Fruit fly (Drosophila melanogaster): ENCODE measurements around the gene rsh.

rsh gene

DNA sequence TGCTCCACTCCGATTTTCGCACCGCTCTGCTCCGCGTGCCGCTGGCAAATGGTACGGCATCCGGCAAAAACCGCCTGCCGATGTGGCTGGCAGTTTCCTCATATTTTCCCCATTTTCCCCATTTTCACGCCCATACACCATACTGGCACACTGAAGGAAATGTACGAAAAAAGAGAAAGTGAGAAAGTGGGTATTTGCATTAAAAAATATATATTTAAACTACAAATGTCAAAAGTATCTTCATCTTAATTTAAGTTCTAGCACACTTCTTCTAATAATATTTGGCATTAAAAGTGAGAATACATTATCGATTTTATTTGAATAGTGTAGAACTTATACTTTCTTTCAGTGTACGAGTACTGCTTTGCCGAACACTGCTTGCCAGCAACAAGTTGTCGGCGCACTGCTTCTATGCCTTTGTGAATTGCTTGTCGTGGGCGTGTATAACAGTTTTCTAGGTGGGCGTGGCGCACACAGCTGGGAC is 31.0 kb upstream of the rsh start, which contains the start of gene hec:
TSS of gene hec (minus strand) at position 51 of the 484 bp plus-strand sequence.
- TF ChIP-seq fru (GFP tag; optimal IDR thresholded peaks at IDR 0.05) (no peak), usp (GFP tag; optimal IDR thresholded peaks at IDR 0.05) (no peak)

DNA sequence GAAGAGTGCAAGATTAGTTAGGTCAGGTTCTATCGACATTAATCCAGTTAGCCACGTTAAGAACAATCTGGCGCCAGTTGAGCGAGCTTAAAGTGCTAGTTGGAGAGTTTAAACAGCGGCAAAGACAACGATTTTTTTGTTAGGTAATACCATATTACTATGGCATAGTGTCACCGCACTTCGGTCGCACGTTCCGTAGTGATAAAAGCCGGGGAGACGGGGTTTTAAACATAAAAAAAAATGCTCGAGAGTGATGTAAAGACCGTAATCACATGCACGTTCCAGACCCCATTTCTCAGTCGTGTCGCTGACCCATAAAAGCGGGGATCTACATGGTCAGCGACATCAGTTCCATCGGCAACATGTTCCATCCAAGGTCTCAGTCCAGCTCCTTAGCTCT is 29.5 kb upstream of the rsh start, which contains the start of gene CG32642:
TSS of gene CG32642 (plus strand) at position 301 of the 400 bp plus-strand sequence.
- TF ChIP-seq HLH106 (tag; optimal IDR thresholded peaks at IDR 0.05) (no peak), dmrt93B (GFP tag; optimal IDR thresholded peaks at IDR 0.05) (no peak), rgr (GFP tag; optimal IDR thresholded peaks at IDR 0.05) (no peak), Abd-B (GFP tag; optimal IDR thresholded peaks at IDR 0.05) (no peak), Rel (GFP tag; optimal IDR thresholded peaks at IDR 0.05) (no peak), Rel (tag; optimal IDR thresholded peaks at IDR 0.05) (no peak), Jra (GFP tag; optimal IDR thresholded peaks at IDR 0.05) (no peak), sv (GFP tag; optimal IDR thresholded peaks at IDR 0.05) (no peak), CrebA (GFP tag; optimal IDR thresholded peaks at IDR 0.05; ENCODE audit: borderline replicate concordance) (no peak), ey (GFP tag; optimal IDR thresholded peaks at IDR 0.05) (no peak), Hnf4 (GFP tag; optimal IDR thresholded peaks at IDR 0.05) (no peak), N (GFP tag; optimal IDR thresholded peaks at IDR 0.05) (no peak), Dif (GFP tag; optimal IDR thresholded peaks at IDR 0.05; ENCODE audit: partially characterized antibody) (no peak), Hr78 (GFP tag; optimal IDR thresholded peaks at IDR 0.05) (no peak), br (GFP tag; optimal IDR thresholded peaks at IDR 0.05) (no peak), h (GFP tag; optimal IDR thresholded peaks at IDR 0.05) (no peak), fru (GFP tag; optimal IDR thresholded peaks at IDR 0.05) (no peak), dl (GFP tag; optimal IDR thresholded peaks at IDR 0.05; ENCODE audit: insufficient read depth in 1 of 2, partially characterized antibody in 2 of 2) (no peak)

DNA sequence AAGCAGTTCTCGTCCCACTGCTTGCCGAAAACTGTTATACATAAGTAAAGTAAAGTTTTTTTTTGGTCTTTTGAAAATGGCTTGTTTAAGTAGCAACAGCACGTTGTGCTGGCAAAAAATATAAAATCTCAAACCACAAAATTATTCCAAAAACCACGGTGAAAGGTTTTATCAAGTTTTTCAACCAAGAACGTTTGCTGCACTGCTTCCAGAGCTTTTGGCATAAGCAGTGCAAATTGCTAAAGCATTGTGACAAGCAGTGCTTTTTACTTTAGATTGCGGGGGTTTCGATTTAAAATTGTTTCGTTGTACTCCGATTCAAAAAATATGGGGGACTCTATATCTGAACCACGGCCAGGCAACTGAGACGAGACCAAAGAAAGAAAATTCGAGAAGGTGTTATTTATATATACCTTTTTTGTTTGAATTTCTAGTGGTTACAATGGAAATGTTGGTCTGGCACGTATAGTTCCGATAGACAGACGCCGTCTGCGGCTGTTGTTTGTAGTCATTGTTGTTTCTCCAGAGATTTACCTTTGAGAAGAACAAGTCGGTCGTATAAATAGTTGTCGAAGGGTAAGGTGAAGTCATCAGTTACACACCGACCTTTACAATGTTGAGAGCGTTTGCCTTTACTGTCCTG is 21.0 kb upstream of the rsh start, which contains the start of gene Mur11Da:
TSS of gene Mur11Da (plus strand) at position 593 of the 643 bp plus-strand sequence.
- no peak for TF ChIP-seq dsf (GFP tag; optimal IDR thresholded peaks at IDR 0.05; ENCODE audit: borderline replicate concordance)
- no peak for TF ChIP-seq CrebA (GFP tag; optimal IDR thresholded peaks at IDR 0.05; ENCODE audit: borderline replicate concordance)
- no peak for TF ChIP-seq tai (GFP tag; optimal IDR thresholded peaks at IDR 0.05)
- TF ChIP-seq pan (optimal IDR thresholded peaks at IDR 0.05): no peak
- no peak for TF ChIP-seq Hr78 (GFP tag; optimal IDR thresholded peaks at IDR 0.05)
- TF ChIP-seq Jra (GFP tag; optimal IDR thresholded peaks at IDR 0.05): no peak
- no peak for TF ChIP-seq CG9705 (GFP tag; optimal IDR thresholded peaks at IDR 0.05)

DNA sequence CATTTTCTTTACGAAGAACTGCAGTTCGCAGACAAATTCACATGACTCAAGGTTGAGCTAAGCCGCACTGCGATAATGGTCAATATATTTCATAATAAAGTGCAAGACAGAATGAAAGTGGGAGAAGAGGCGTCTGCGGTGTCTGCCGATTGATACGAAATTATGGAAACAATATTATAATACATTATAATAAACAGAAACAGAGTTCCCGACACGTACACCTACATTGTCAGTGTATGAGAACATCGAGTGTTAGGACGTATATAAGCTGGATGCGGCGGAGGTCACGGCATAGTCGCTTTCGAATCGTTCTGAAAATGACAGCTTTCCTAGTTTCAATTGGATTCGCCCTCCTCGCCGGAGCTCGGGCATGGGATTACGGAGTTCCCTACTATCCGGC is 18.0 kb upstream of the rsh start, which contains the start of gene CG15721:
TSS of gene CG15721 (plus strand) at position 301 of the 400 bp plus-strand sequence.
- TF ChIP-seq CG32264 (GFP tag; optimal IDR thresholded peaks at IDR 0.05) (no peak), Hr83 (GFP tag; optimal IDR thresholded peaks at IDR 0.05; ENCODE audit: poor library complexity, severe bottlenecking) (no peak), HLH106 (tag; optimal IDR thresholded peaks at IDR 0.05) (no peak), Myc (optimal IDR thresholded peaks at IDR 0.05) (no peak), Hnf4 (GFP tag; optimal IDR thresholded peaks at IDR 0.05) (no peak), Sp1 (GFP tag; optimal IDR thresholded peaks at IDR 0.05) (no peak)

DNA sequence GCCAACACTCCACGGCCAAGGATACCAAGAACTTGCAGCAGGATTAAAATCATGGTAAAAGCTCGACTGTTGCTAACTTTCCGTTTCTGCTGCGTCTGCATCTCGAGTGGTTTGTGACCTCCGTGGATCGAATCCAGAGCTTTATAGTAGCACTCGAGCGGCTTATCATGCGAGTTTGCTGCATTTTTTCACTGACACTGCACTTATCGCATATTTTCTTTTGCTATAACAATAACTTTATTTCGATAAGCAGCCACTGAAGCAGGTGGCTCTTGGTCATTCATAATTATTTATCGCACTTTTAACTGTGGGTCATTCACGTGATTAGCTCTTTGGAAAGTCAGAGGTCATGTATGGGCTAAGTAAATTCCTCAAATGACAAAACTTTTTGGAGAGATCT is 12.3 kb upstream of the rsh start, which contains the start of gene CG12716:
TSS of gene CG12716 (minus strand) at position 101 of the 400 bp plus-strand sequence.
- TF ChIP-seq GATAd (GFP tag; optimal IDR thresholded peaks at IDR 0.05): no peak
- TF ChIP-seq Dif (GFP tag; optimal IDR thresholded peaks at IDR 0.05; ENCODE audit: partially characterized antibody): no peak
- no peak for TF ChIP-seq CrebA (GFP tag; optimal IDR thresholded peaks at IDR 0.05; ENCODE audit: borderline replicate concordance)
- TF ChIP-seq tai (GFP tag; optimal IDR thresholded peaks at IDR 0.05): no peak
- no peak for TF ChIP-seq Dfd (GFP tag; optimal IDR thresholded peaks at IDR 0.05)
- no peak for TF ChIP-seq sv (GFP tag; optimal IDR thresholded peaks at IDR 0.05)
- no peak for TF ChIP-seq fru (GFP tag; optimal IDR thresholded peaks at IDR 0.05)
- TF ChIP-seq OdsH (GFP tag; optimal IDR thresholded peaks at IDR 0.05): no peak
- TF ChIP-seq CG9705 (GFP tag; optimal IDR thresholded peaks at IDR 0.05): no peak
- no peak for TF ChIP-seq HLH106 (tag; optimal IDR thresholded peaks at IDR 0.05)
- TF ChIP-seq Vsx2 (GFP tag; optimal IDR thresholded peaks at IDR 0.05; ENCODE audit: partially characterized antibody): no peak
- TF ChIP-seq N (GFP tag; optimal IDR thresholded peaks at IDR 0.05): no peak
- no peak for TF ChIP-seq CG32264 (GFP tag; optimal IDR thresholded peaks at IDR 0.05)
